Worm (Caenorhabditis elegans) whole organism, mixed stage, embryonic: ENCODE measurements around the gene Y37E11AM.2.

ENCODE experiments used
- bed-3 ChIP-seq: fragments of 200-800 bp; sonication (Bioruptor generic); optimal IDR thresholded peaks from 3 replicates; lab custom pipeline; 2018; ENCODE audit warnings: mild to moderate bottlenecking, missing genetic modification characterization, moderate library complexity, missing compliant biosample characterization
- ces-1 ChIP-seq: fragments of 150-350 bp; optimal IDR thresholded peaks from 2 replicates; lab custom pipeline; 2014; ENCODE audit warnings: missing biosample characterization, missing genetic modification reagents, missing genetic modification characterization
- elt-3 ChIP-seq: fragments of 150-350 bp; optimal IDR thresholded peaks from 2 replicates; lab custom pipeline; 2014; ENCODE audit warnings: missing biosample characterization, missing genetic modification characterization
- hlh-1 ChIP-seq: fragments of 150-350 bp; optimal IDR thresholded peaks from 2 replicates; lab custom pipeline; 2014; ENCODE audit warnings: missing biosample characterization, missing genetic modification reagents, missing genetic modification characterization
- lin-13 ChIP-seq: fragments of 150-350 bp; optimal IDR thresholded peaks from 2 replicates; lab custom pipeline; 2014; ENCODE audit warnings: missing biosample characterization, missing genetic modification characterization
- nhr-12 ChIP-seq: fragments of 150-350 bp; optimal IDR thresholded peaks from 2 replicates; lab custom pipeline; 2014; ENCODE audit warnings: missing biosample characterization, missing genetic modification characterization
- nhr-28 ChIP-seq: fragments of 150-350 bp; optimal IDR thresholded peaks from 2 replicates; lab custom pipeline; 2014; ENCODE audit warnings: missing biosample characterization, missing genetic modification characterization
- nhr-76 ChIP-seq: sonication (generic microtip); optimal IDR thresholded peaks from 2 replicates; lab custom pipeline; 2017; ENCODE audit warnings: missing biosample characterization, missing genetic modification characterization
- pha-4 ChIP-seq: fragments of 150-350 bp; optimal IDR thresholded peaks from 2 replicates; lab custom pipeline; 2018; ENCODE audit warnings: missing biosample characterization, missing genetic modification reagents, missing genetic modification characterization
- unc-39 ChIP-seq: fragments of 150-350 bp; optimal IDR thresholded peaks from 2 replicates; lab custom pipeline; 2014; ENCODE audit warnings: missing biosample characterization, missing genetic modification characterization
- unc-62 ChIP-seq: fragments of 150-350 bp; optimal IDR thresholded peaks from 2 replicates; lab custom pipeline; 2014; ENCODE audit warnings: missing biosample characterization, missing genetic modification reagents, missing genetic modification characterization
- ztf-11 ChIP-seq: fragments of 150-350 bp; optimal IDR thresholded peaks from 2 replicates; lab custom pipeline; 2014; ENCODE audit warnings: missing biosample characterization, missing genetic modification characterization

ce11 chrIV:3720644-3721043 is 4.6 kb downstream of the Y37E11AM.2 start:
- no peak for TF ChIP-seq unc-62 (GFP tag; lab: Kevin White, UChicago)
- no peak for TF ChIP-seq elt-3
- no peak for TF ChIP-seq nhr-12
- TF ChIP-seq hlh-1 (tag; lab: Kevin White, UChicago): no peak
- no peak for TF ChIP-seq ztf-11 (tag; lab: Kevin White, UChicago)
- TF ChIP-seq pha-4 (tag; lab: Kevin White, UChicago): peak; percentile 72
- no peak for TF ChIP-seq nhr-28 (tag; lab: Kevin White, UChicago)
- no peak for TF ChIP-seq unc-39 (tag; lab: Kevin White, UChicago)
- TF ChIP-seq lin-13 (tag; lab: Kevin White, UChicago): no peak
- TF ChIP-seq nhr-76 (tag; lab: Kevin White, UChicago): no peak
- no peak for TF ChIP-seq ces-1 (GFP tag; lab: Kevin White, UChicago)
- no peak for TF ChIP-seq bed-3
